Worm (Caenorhabditis elegans): Measurements from ENCODE around the gene ymel-1.

DNA sequence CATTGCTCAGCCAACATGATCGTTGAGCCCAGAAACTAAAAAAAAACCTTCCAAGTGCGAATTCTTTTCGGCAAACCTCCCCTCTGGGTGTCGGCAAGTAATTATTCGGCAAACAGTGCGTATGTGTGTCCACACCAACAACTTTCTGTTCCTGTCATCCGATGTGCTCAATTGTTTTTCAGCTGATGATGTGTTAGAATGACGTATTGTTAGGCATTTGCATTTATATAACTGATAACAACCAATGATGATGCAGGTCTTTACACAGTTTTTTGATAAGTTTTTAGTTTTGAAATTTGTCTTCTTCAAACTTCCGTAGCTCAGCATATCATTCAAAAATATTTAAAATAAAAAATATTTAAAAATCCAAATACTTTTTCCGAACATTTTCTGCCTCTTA lies 37.0 kb upstream of the ymel-1 start:
- TF ChIP-seq mxl-3 (GFP tag; optimal IDR thresholded peaks at IDR 0.05) (no peak), fkh-10 (GFP tag; optimal IDR thresholded peaks at IDR 0.05) (no peak), F37D6.2 (tag; optimal IDR thresholded peaks at IDR 0.05) (no peak), F49E8.2 (tag; optimal IDR thresholded peaks at IDR 0.05; ENCODE audit: borderline replicate concordance) (no peak), aly-2 (tag; optimal IDR thresholded peaks at IDR 0.05) (no peak), dpl-1 (GFP tag; optimal IDR thresholded peaks at IDR 0.05) (no peak), fos-1 (tag; optimal IDR thresholded peaks at IDR 0.05) (no peak), unc-39 (tag; optimal IDR thresholded peaks at IDR 0.05) (no peak), hlh-11 (tag; optimal IDR thresholded peaks at IDR 0.05) (peak; percentile 35)

Data from whole organism, L4 larva.